Worm (Caenorhabditis elegans) whole organism, late embryonic: ENCODE data around the gene fbxc-26.

Experiments used
- C08G9.2 ChIP-seq: sonication (generic microtip); optimal IDR thresholded peaks from 2 replicates; lab custom pipeline; 2016; ENCODE audit warnings: mild to moderate bottlenecking, missing genetic modification characterization, moderate library complexity, missing compliant biosample characterization
- F13H6.1 ChIP-seq: sonication (generic microtip); optimal IDR thresholded peaks from 2 replicates; lab custom pipeline; 2016; ENCODE audit warnings: missing genetic modification characterization, missing compliant biosample characterization
- Y22D7AL.16 ChIP-seq: sonication (generic microtip); optimal IDR thresholded peaks from 2 replicates; lab custom pipeline; 2016; ENCODE audit warnings: missing genetic modification characterization, missing compliant biosample characterization
- ahr-1 ChIP-seq: sonication (generic microtip); optimal IDR thresholded peaks from 2 replicates; lab custom pipeline; 2016; ENCODE audit warnings: missing genetic modification characterization, missing compliant biosample characterization
- ceh-18 ChIP-seq: sonication (generic microtip); optimal IDR thresholded peaks from 2 replicates; lab custom pipeline; 2016; ENCODE audit warnings: missing genetic modification characterization, missing compliant biosample characterization
- ceh-30 ChIP-seq: fragments of 150-350 bp; optimal IDR thresholded peaks from 2 replicates; lab custom pipeline; 2014; ENCODE audit warnings: missing biosample characterization, missing genetic modification characterization
- ceh-31 ChIP-seq: sonication (generic microtip); optimal IDR thresholded peaks from 2 replicates; lab custom pipeline; 2016; ENCODE audit warnings: missing genetic modification characterization, missing compliant biosample characterization
- ceh-34 ChIP-seq: sonication (generic microtip); optimal IDR thresholded peaks from 2 replicates; lab custom pipeline; 2016; ENCODE audit warnings: mild to moderate bottlenecking, missing genetic modification characterization, missing compliant biosample characterization
- ceh-48 ChIP-seq: sonication (generic microtip); optimal IDR thresholded peaks from 2 replicates; lab custom pipeline; 2016; ENCODE audit warnings: missing genetic modification characterization, inconsistent platforms, missing compliant biosample characterization
- ceh-6 ChIP-seq: fragments of 200-800 bp; sonication (Bioruptor generic); optimal IDR thresholded peaks from 2 replicates; lab custom pipeline; 2018; ENCODE audit warnings: mild to moderate bottlenecking, missing genetic modification characterization, missing compliant biosample characterization
- che-1 ChIP-seq: sonication (generic microtip); optimal IDR thresholded peaks from 2 replicates; lab custom pipeline; 2016; ENCODE audit warnings: mild to moderate bottlenecking, missing genetic modification characterization, missing compliant biosample characterization
- dmd-4 ChIP-seq: sonication (generic microtip); optimal IDR thresholded peaks from 2 replicates; lab custom pipeline; 2016; ENCODE audit warnings: borderline replicate concordance, missing genetic modification characterization, missing compliant biosample characterization
- dve-1 ChIP-seq: sonication (generic microtip); optimal IDR thresholded peaks from 2 replicates; lab custom pipeline; 2017; ENCODE audit warnings: antibody characterized with exemption, mild to moderate bottlenecking, missing genetic modification characterization, missing compliant biosample characterization
- elt-4 ChIP-seq: sonication (generic microtip); optimal IDR thresholded peaks from 2 replicates; lab custom pipeline; 2016; ENCODE audit warnings: missing genetic modification characterization, missing compliant biosample characterization
- ets-4 ChIP-seq: sonication (generic microtip); optimal IDR thresholded peaks from 2 replicates; lab custom pipeline; 2016; ENCODE audit warnings: missing genetic modification characterization, missing compliant biosample characterization
- fkh-10 ChIP-seq: fragments of 150-350 bp; optimal IDR thresholded peaks from 2 replicates; lab custom pipeline; 2014; ENCODE audit warnings: missing biosample characterization, missing genetic modification reagents, missing genetic modification characterization
- fkh-6 ChIP-seq: sonication (generic microtip); optimal IDR thresholded peaks from 2 replicates; lab custom pipeline; 2016; ENCODE audit warnings: missing genetic modification characterization, missing compliant biosample characterization
- gmeb-2 ChIP-seq: sonication (generic microtip); optimal IDR thresholded peaks from 2 replicates; lab custom pipeline; 2016; ENCODE audit warnings: missing genetic modification characterization, inconsistent platforms, missing compliant biosample characterization
- hlh-13 ChIP-seq: fragments of 200-800 bp; sonication (Bioruptor generic); optimal IDR thresholded peaks from 2 replicates; lab custom pipeline; 2018; ENCODE audit warnings: mild to moderate bottlenecking, missing genetic modification characterization, missing compliant biosample characterization
- hlh-15 ChIP-seq: sonication (generic microtip); optimal IDR thresholded peaks from 2 replicates; lab custom pipeline; 2016; ENCODE audit warnings: missing genetic modification characterization, missing compliant biosample characterization
- hlh-6 ChIP-seq: sonication (generic microtip); optimal IDR thresholded peaks from 2 replicates; lab custom pipeline; 2016; ENCODE audit warnings: missing genotype, missing genetic modification characterization, missing compliant biosample characterization
- lin-11 ChIP-seq: fragments of 200-800 bp; sonication (Bioruptor generic); optimal IDR thresholded peaks from 2 replicates; lab custom pipeline; 2018; ENCODE audit warnings: mild to moderate bottlenecking, missing genetic modification characterization, missing compliant biosample characterization
- madf-2 ChIP-seq: sonication (generic microtip); optimal IDR thresholded peaks from 2 replicates; lab custom pipeline; 2017; ENCODE audit warnings: missing genetic modification characterization, missing compliant biosample characterization
- nfya-1 ChIP-seq: sonication (generic microtip); optimal IDR thresholded peaks from 2 replicates; lab custom pipeline; 2017; ENCODE audit warnings: missing genetic modification characterization, mild to moderate bottlenecking, missing compliant biosample characterization, antibody characterized with exemption, moderate library complexity
- nhr-11 ChIP-seq: fragments of 150-350 bp; optimal IDR thresholded peaks from 2 replicates; lab custom pipeline; 2014; ENCODE audit warnings: missing biosample characterization, missing genetic modification characterization
- nhr-232 ChIP-seq: sonication (generic microtip); optimal IDR thresholded peaks from 2 replicates; lab custom pipeline; 2016; ENCODE audit warnings: missing genetic modification characterization, missing compliant biosample characterization
- pros-1 ChIP-seq: fragments of 150-350 bp; optimal IDR thresholded peaks from 2 replicates; lab custom pipeline; 2014; ENCODE audit warnings: missing biosample characterization, missing genetic modification reagents, missing genetic modification characterization
- ref-2 ChIP-seq: sonication (generic microtip); optimal IDR thresholded peaks from 2 replicates; lab custom pipeline; 2016; ENCODE audit warnings: missing genetic modification characterization, missing compliant biosample characterization
- rnt-1 ChIP-seq: sonication (generic microtip); optimal IDR thresholded peaks from 2 replicates; lab custom pipeline; 2016; ENCODE audit warnings: missing genetic modification characterization, missing compliant biosample characterization
- sdc-2 ChIP-seq: sonication (generic microtip); optimal IDR thresholded peaks from 2 replicates; lab custom pipeline; 2016; ENCODE audit warnings: missing genotype, missing genetic modification characterization, missing compliant biosample characterization
- tbx-2 ChIP-seq: sonication (generic microtip); optimal IDR thresholded peaks from 2 replicates; lab custom pipeline; 2016; ENCODE audit warnings: missing genetic modification characterization, missing compliant biosample characterization
- ttx-3 ChIP-seq: sonication (generic microtip); optimal IDR thresholded peaks from 2 replicates; lab custom pipeline; 2016; ENCODE audit warnings: missing genetic modification reagents, missing genetic modification characterization, missing compliant biosample characterization
- unc-3 ChIP-seq, 2 experiments: fragments of 200-800 bp in 1 of 2; sonication (Bioruptor generic) in 1 of 2; sonication (generic microtip) in 1 of 2; conservative IDR thresholded peaks in 1 of 2; optimal IDR thresholded peaks in 1 of 2; 2 replicates each; pipeline versions ENCODE4 v1.3.6 to Lab custom; 2016 to 2022; ENCODE audit warnings: missing compliant biosample characterization in 2 of 2, missing genetic modification characterization in 2 of 2, missing genetic modification reagents in 1 of 2
- ztf-16 ChIP-seq: sonication (generic microtip); optimal IDR thresholded peaks from 2 replicates; lab custom pipeline; 2017; ENCODE audit warnings: missing genetic modification characterization, missing compliant biosample characterization

Gene fbxc-26

ce11 chrII:1706385-1706784 is 12.0 kb upstream of the fbxc-26 start, which contains the start of gene sdz-18:
Gene sdz-18 (minus strand): TSS chrII:1706485.
- TF ChIP-seq ttx-3: no peak
- no peak for TF ChIP-seq ceh-48 (tag; lab: Kevin White, UChicago)
- no peak for TF ChIP-seq nhr-232 (tag; lab: Kevin White, UChicago)
- TF ChIP-seq, all 69 proteins: peak for 0

ce11 chrII:1703363-1703762 is 8.9 kb upstream of the fbxc-26 start, which contains the start of gene fbxb-47:
Gene fbxb-47 (minus strand): TSS chrII:1703463.
- TF ChIP-seq ztf-16 (tag; lab: Kevin White, UChicago) (no peak), dmd-4 (tag; lab: Kevin White, UChicago) (no peak), ets-4 (no peak), elt-4 (tag; lab: Kevin White, UChicago) (no peak), che-1 (tag; lab: Kevin White, UChicago) (no peak), ceh-18 (tag; lab: Kevin White, UChicago) (no peak), ceh-6 (GFP tag; lab: Kevin White, UChicago) (no peak), Y22D7AL.16 (tag; lab: Kevin White, UChicago) (no peak), unc-3 (GFP tag; conservative IDR thresholded peaks at IDR 0.05; lab: Robert Waterston, UW) (no peak), unc-3 (tag; optimal IDR thresholded peaks at IDR 0.05; lab: Kevin White, UChicago) (no peak), fkh-6 (no peak), gmeb-2 (tag; lab: Kevin White, UChicago) (no peak)
- TF ChIP-seq, all 69 proteins: peak for 0

- no peak for TF ChIP-seq tbx-2 (tag; lab: Kevin White, UChicago)
- TF ChIP-seq ceh-30 (tag; lab: Kevin White, UChicago): no peak
- TF ChIP-seq dmd-4 (tag; lab: Kevin White, UChicago): no peak
- TF ChIP-seq F13H6.1 (tag; lab: Kevin White, UChicago): no peak
- TF ChIP-seq ceh-31: no peak
- no peak for TF ChIP-seq hlh-6 (tag; lab: Kevin White, UChicago)
- no peak for TF ChIP-seq C08G9.2 (tag; lab: Kevin White, UChicago)
- no peak for TF ChIP-seq ahr-1 (tag; lab: Kevin White, UChicago)
- no peak for TF ChIP-seq sdc-2 (tag; lab: Kevin White, UChicago)
- TF ChIP-seq fkh-10: no peak
- TF ChIP-seq lin-11: no peak
- TF ChIP-seq nfya-1: no peak
- no peak for TF ChIP-seq ceh-34 (tag; lab: Kevin White, UChicago)
- TF ChIP-seq dve-1: no peak
- TF ChIP-seq madf-2 (tag; lab: Kevin White, UChicago): no peak
These were observed 1.4 kb upstream of the fbxc-26 start, which contains the start of gene F58E1.13 for ce11 chrII:1695861-1696260. Gene F58E1.13 (minus strand): TSS chrII:1695872.

ce11 chrII:1692827-1693226 is 1.6 kb downstream of the fbxc-26 start, which contains the start of gene fbxc-21:
Gene fbxc-21 (minus strand): TSS chrII:1692927.
- TF ChIP-seq ceh-34 (tag; lab: Kevin White, UChicago): no peak
- TF ChIP-seq hlh-15: no peak
- no peak for TF ChIP-seq nhr-11

- TF ChIP-seq pros-1 (no peak), hlh-13 (GFP tag; lab: Kevin White, UChicago) (no peak), rnt-1 (tag; lab: Kevin White, UChicago) (no peak), ref-2 (no peak), F13H6.1 (tag; lab: Kevin White, UChicago) (no peak), dve-1 (no peak), gmeb-2 (tag; lab: Kevin White, UChicago) (no peak), sdc-2 (tag; lab: Kevin White, UChicago) (no peak), nhr-232 (tag; lab: Kevin White, UChicago) (no peak)
These were observed 3.4 kb downstream of the fbxc-26 start, which contains the start of gene fbxc-22 for ce11 chrII:1691011-1691410. Gene fbxc-22 (minus strand): TSS chrII:1691111.
